Worm (Caenorhabditis elegans): Measurements from ENCODE around the gene rsp-4.

ce11 chrII:5399201-5399600 lies 10.6 kb upstream of the rsp-4 start, which contains the start of gene mog-5:
- TF ChIP-seq lsl-1 (GFP tag; optimal IDR thresholded peaks at IDR 0.05) (no peak), T07F8.4 (tag; optimal IDR thresholded peaks at IDR 0.05) (no peak), repo-1 (tag; optimal IDR thresholded peaks at IDR 0.05) (no peak), mxl-1 (tag; optimal IDR thresholded peaks at IDR 0.05) (no peak), let-607 (tag; optimal IDR thresholded peaks at IDR 0.05) (no peak), snpc-4 (GFP tag; optimal IDR thresholded peaks at IDR 0.05) (no peak), snpc-4 (tag; optimal IDR thresholded peaks at IDR 0.05) (no peak), F52B5.7 (tag; optimal IDR thresholded peaks at IDR 0.05) (no peak)

Measured in whole organism, young adult.